Fruit fly (Drosophila melanogaster) whole organism, embryonic: ENCODE measurements around the gene gro.

Experiments used
- Atf-2 ChIP-seq: fragments of 200-800 bp; sonication (Bioruptor generic); optimal IDR thresholded peaks from 2 replicates; lab custom pipeline; 2016; ENCODE audit warnings: missing biosample characterization, missing genetic modification characterization
- CG10209 ChIP-seq: fragments of 200-800 bp; sonication (Bioruptor generic); optimal IDR thresholded peaks from 3 replicates; lab custom pipeline; 2017; ENCODE audit warnings: missing biosample characterization, mild to moderate bottlenecking, missing genetic modification characterization, missing genetic modification reagents
- CG10543 ChIP-seq: fragments of 200-800 bp; sonication (Bioruptor generic); optimal IDR thresholded peaks from 3 replicates; lab custom pipeline; 2017; ENCODE audit warnings: missing biosample characterization, mild to moderate bottlenecking, missing genetic modification characterization, moderate library complexity
- CG11093 ChIP-seq: fragments of 200-800 bp; sonication (Bioruptor generic); IDR thresholded peaks from 3 replicates; pipeline ENCODE4 v1.3.6; 2022; ENCODE audit warnings: missing biosample characterization, missing genetic modification characterization
- CG11456 ChIP-seq: fragments of 200-800 bp; sonication (Bioruptor generic); IDR thresholded peaks from 3 replicates; pipeline ENCODE4 v1.3.6; 2022; ENCODE audit warnings: missing biosample characterization, missing genetic modification characterization
- CG11504 ChIP-seq: fragments of 200-800 bp; sonication (Bioruptor generic); optimal IDR thresholded peaks from 3 replicates; lab custom pipeline; 2019; ENCODE audit warnings: missing biosample characterization, mild to moderate bottlenecking, missing genetic modification characterization, moderate library complexity
- CG12391 ChIP-seq: fragments of 200-800 bp; sonication (Bioruptor generic); optimal IDR thresholded peaks from 3 replicates; lab custom pipeline; 2018; ENCODE audit warnings: missing biosample characterization, mild to moderate bottlenecking, missing genetic modification characterization, moderate library complexity
- CG12769 ChIP-seq: fragments of 200-800 bp; sonication (Bioruptor generic); optimal IDR thresholded peaks from 2 replicates; lab custom pipeline; 2019; ENCODE audit warnings: missing biosample characterization, mild to moderate bottlenecking, missing genetic modification characterization, moderate library complexity
- CG13424 ChIP-seq: fragments of 200-800 bp; sonication (Bioruptor generic); optimal IDR thresholded peaks from 2 replicates; lab custom pipeline; 2019; ENCODE audit warnings: missing biosample characterization, mild to moderate bottlenecking, missing genetic modification characterization, moderate library complexity
- CG14860 ChIP-seq: fragments of 200-800 bp; sonication (Bioruptor generic); IDR thresholded peaks from 3 replicates; pipeline ENCODE4 v1.3.6; 2022; ENCODE audit warnings: missing biosample characterization, missing genetic modification characterization; ENCODE audit not compliant: partially characterized antibody
- CG15011 ChIP-seq: fragments of 200-800 bp; sonication (Bioruptor generic); optimal IDR thresholded peaks from 3 replicates; lab custom pipeline; 2018; ENCODE audit warnings: missing biosample characterization, mild to moderate bottlenecking, missing genetic modification characterization
- CG15269 ChIP-seq: fragments of 200-800 bp; sonication (Bioruptor generic); optimal IDR thresholded peaks from 2 replicates; lab custom pipeline; 2018; ENCODE audit warnings: missing biosample characterization, mild to moderate bottlenecking, missing genetic modification characterization, moderate library complexity
- CG15696 ChIP-seq: fragments of 200-800 bp; sonication (Bioruptor generic); optimal IDR thresholded peaks from 2 replicates; lab custom pipeline; 2019; ENCODE audit warnings: missing biosample characterization, mild to moderate bottlenecking, missing genetic modification characterization, moderate library complexity
- CG17186 ChIP-seq: fragments of 200-800 bp; sonication (Bioruptor generic); optimal IDR thresholded peaks from 3 replicates; lab custom pipeline; 2017; ENCODE audit warnings: missing biosample characterization, missing genetic modification reagents, missing genetic modification characterization
- CG18764 ChIP-seq: fragments of 200-800 bp; sonication (Bioruptor generic); optimal IDR thresholded peaks from 3 replicates; lab custom pipeline; 2016; ENCODE audit warnings: missing biosample characterization, missing genetic modification characterization
- CG2116 ChIP-seq: fragments of 200-800 bp; sonication (Bioruptor generic); optimal IDR thresholded peaks from 3 replicates; lab custom pipeline; 2018; ENCODE audit warnings: missing biosample characterization, mild to moderate bottlenecking, missing genetic modification characterization
- CG31441 ChIP-seq: fragments of 200-800 bp; sonication (Bioruptor generic); IDR thresholded peaks from 2 replicates; pipeline ENCODE4 v1.3.6; 2022; ENCODE audit warnings: missing biosample characterization, missing genetic modification characterization
- CG3407 ChIP-seq: fragments of 200-800 bp; sonication (Bioruptor generic); optimal IDR thresholded peaks from 2 replicates; lab custom pipeline; 2018; ENCODE audit warnings: missing biosample characterization, mild to moderate bottlenecking, missing genetic modification characterization
- CG4707 ChIP-seq: fragments of 200-800 bp; sonication (Bioruptor generic); optimal IDR thresholded peaks from 2 replicates; lab custom pipeline; 2018; ENCODE audit warnings: missing biosample characterization, mild to moderate bottlenecking, missing genetic modification characterization, moderate library complexity
- CG5953 ChIP-seq: fragments of 200-800 bp; sonication (Bioruptor generic); IDR thresholded peaks from 2 replicates; pipeline ENCODE4 v1.3.6; 2022; ENCODE audit warnings: missing biosample characterization, missing genetic modification characterization
- CG6254 ChIP-seq: fragments of 200-800 bp; sonication (Bioruptor generic); optimal IDR thresholded peaks from 3 replicates; lab custom pipeline; 2017; ENCODE audit warnings: mild to moderate bottlenecking, missing biosample characterization, missing genetic modification reagents, missing genetic modification characterization
- CG7556 ChIP-seq: fragments of 200-800 bp; sonication (Bioruptor generic); optimal IDR thresholded peaks from 2 replicates; lab custom pipeline; 2017; ENCODE audit warnings: missing biosample characterization, mild to moderate bottlenecking, missing genetic modification characterization
- CG7928 ChIP-seq: fragments of 200-800 bp; sonication (Bioruptor generic); optimal IDR thresholded peaks from 2 replicates; lab custom pipeline; 2017; ENCODE audit warnings: missing biosample characterization, mild to moderate bottlenecking, missing genetic modification characterization
- CHES-1-like ChIP-seq: fragments of 200-800 bp; sonication (Bioruptor generic); optimal IDR thresholded peaks from 2 replicates; lab custom pipeline; 2016; ENCODE audit warnings: missing biosample characterization, missing genetic modification characterization
- Dfd ChIP-seq, 2 experiments: fragments of >200 bp; optimal IDR thresholded peaks; 2 replicates each; lab custom pipeline; 2017; ENCODE audit warnings: missing biosample characterization in 2 of 2, missing genetic modification characterization in 2 of 2
- Elba2 ChIP-seq: fragments of 200-800 bp; sonication (Bioruptor generic); optimal IDR thresholded peaks from 3 replicates; lab custom pipeline; 2016; ENCODE audit warnings: missing biosample characterization, missing genetic modification characterization
- Myb ChIP-seq: fragments of 200-800 bp; sonication (Bioruptor generic); optimal IDR thresholded peaks from 2 replicates; lab custom pipeline; 2016; ENCODE audit warnings: missing biosample characterization, missing genetic modification characterization
- Nf-YC ChIP-seq: fragments of 200-800 bp; optimal IDR thresholded peaks from 3 replicates; lab custom pipeline; 2019; ENCODE audit warnings: missing biosample characterization, mild to moderate bottlenecking, missing genetic modification characterization, moderate library complexity
- Oli ChIP-seq: fragments of 200-800 bp; sonication (Bioruptor generic); optimal IDR thresholded peaks from 2 replicates; lab custom pipeline; 2018; ENCODE audit warnings: missing biosample characterization, mild to moderate bottlenecking, missing genetic modification characterization, moderate library complexity
- Optix ChIP-seq: fragments of 200-800 bp; sonication (Bioruptor generic); IDR thresholded peaks from 3 replicates; pipeline ENCODE4 v1.3.6; 2022; ENCODE audit warnings: missing biosample characterization, missing genetic modification characterization
- Side ChIP-seq: fragments of 200-800 bp; sonication (Bioruptor generic); optimal IDR thresholded peaks from 2 replicates; lab custom pipeline; 2016; ENCODE audit warnings: missing biosample characterization, missing genetic modification characterization
- ap ChIP-seq: fragments of 200-800 bp; sonication (Bioruptor generic); IDR thresholded peaks from 2 replicates; pipeline ENCODE4 v1.3.6; 2022; ENCODE audit warnings: missing biosample characterization, missing genetic modification characterization
- bab2 ChIP-seq: fragments of 200-800 bp; sonication (Bioruptor generic); optimal IDR thresholded peaks from 2 replicates; lab custom pipeline; 2016; ENCODE audit warnings: missing biosample characterization, missing genetic modification characterization
- bigmax ChIP-seq: fragments of 200-800 bp; sonication (Bioruptor generic); optimal IDR thresholded peaks from 2 replicates; lab custom pipeline; 2018; ENCODE audit warnings: missing biosample characterization, mild to moderate bottlenecking, missing genetic modification characterization
- bsh ChIP-seq, 2 experiments: fragments of 200-800 bp; sonication (Bioruptor generic); optimal IDR thresholded peaks; 2 replicates each; lab custom pipeline; 2017 to 2018; ENCODE audit warnings: mild to moderate bottlenecking in 2 of 2, missing biosample characterization in 2 of 2, missing genetic modification characterization in 2 of 2, moderate library complexity in 1 of 2
- gem ChIP-seq: fragments of 200-800 bp; sonication (Bioruptor generic); optimal IDR thresholded peaks from 2 replicates; lab custom pipeline; 2019; ENCODE audit warnings: missing biosample characterization, mild to moderate bottlenecking, missing genetic modification characterization, moderate library complexity
- grn ChIP-seq: fragments of 200-800 bp; sonication (Bioruptor generic); optimal IDR thresholded peaks from 3 replicates; lab custom pipeline; 2017; ENCODE audit warnings: missing biosample characterization, missing genetic modification characterization
- gt ChIP-seq: fragments of 200-800 bp; sonication (Bioruptor generic); IDR thresholded peaks from 2 replicates; pipeline ENCODE4 v1.3.6; 2022; ENCODE audit warnings: missing biosample characterization, missing genetic modification characterization
- lola ChIP-seq, 3 experiments: fragments of >200 bp in 2 of 3; fragments of 200-800 bp in 1 of 3; sonication (Bioruptor generic) in 1 of 3; optimal IDR thresholded peaks; 2 replicates each; lab custom pipeline; 2017 to 2019; ENCODE audit warnings: missing biosample characterization in 3 of 3, missing genetic modification characterization in 3 of 3, mild to moderate bottlenecking in 1 of 3, moderate library complexity in 1 of 3
- lov ChIP-seq, 2 experiments: fragments of 200-800 bp in 1 of 2; fragments of >200 bp in 1 of 2; sonication (Bioruptor generic) in 1 of 2; IDR thresholded peaks in 1 of 2; optimal IDR thresholded peaks in 1 of 2; 2 replicates in 1 of 2; 3 replicates in 1 of 2; pipeline versions ENCODE4 v1.3.6 to Lab custom; 2017 to 2022; ENCODE audit warnings: missing biosample characterization in 1 of 2, missing genetic modification characterization in 1 of 2
- odd ChIP-seq: fragments of 200-800 bp; sonication (Bioruptor generic); optimal IDR thresholded peaks from 2 replicates; lab custom pipeline; 2017; ENCODE audit warnings: missing biosample characterization, mild to moderate bottlenecking, missing genetic modification characterization
- otp ChIP-seq: fragments of 200-800 bp; sonication (Bioruptor generic); IDR thresholded peaks from 3 replicates; pipeline ENCODE4, ENCODE4 v1.3.6; 2022; ENCODE audit warnings: missing biosample characterization, missing genetic modification characterization
- psq ChIP-seq: fragments of 200-800 bp; sonication (Bioruptor generic); optimal IDR thresholded peaks from 2 replicates; lab custom pipeline; 2017; ENCODE audit warnings: missing biosample characterization, missing genetic modification characterization
- pzg ChIP-seq: fragments of 200-800 bp; sonication (Bioruptor generic); optimal IDR thresholded peaks from 3 replicates; lab custom pipeline; 2018; ENCODE audit warnings: missing biosample characterization, mild to moderate bottlenecking, missing genetic modification characterization, moderate library complexity
- sima ChIP-seq: fragments of 200-800 bp; sonication (Bioruptor generic); optimal IDR thresholded peaks from 2 replicates; lab custom pipeline; 2016; ENCODE audit warnings: missing biosample characterization, missing genetic modification characterization
- ssp ChIP-seq: fragments of 200-800 bp; sonication (Bioruptor generic); IDR thresholded peaks from 2 replicates; pipeline ENCODE4 v1.3.6; 2022; ENCODE audit warnings: missing biosample characterization, missing genetic modification characterization
- vfl ChIP-seq: fragments of 200-800 bp; sonication (Bioruptor generic); optimal IDR thresholded peaks from 2 replicates; lab custom pipeline; 2016; ENCODE audit warnings: missing biosample characterization, missing genetic modification characterization
- zen ChIP-seq: fragments of 200-800 bp; sonication (Bioruptor generic); optimal IDR thresholded peaks from 3 replicates; lab custom pipeline; 2018; ENCODE audit warnings: missing biosample characterization, mild to moderate bottlenecking, missing genetic modification characterization, moderate library complexity

gro gene

DNA sequence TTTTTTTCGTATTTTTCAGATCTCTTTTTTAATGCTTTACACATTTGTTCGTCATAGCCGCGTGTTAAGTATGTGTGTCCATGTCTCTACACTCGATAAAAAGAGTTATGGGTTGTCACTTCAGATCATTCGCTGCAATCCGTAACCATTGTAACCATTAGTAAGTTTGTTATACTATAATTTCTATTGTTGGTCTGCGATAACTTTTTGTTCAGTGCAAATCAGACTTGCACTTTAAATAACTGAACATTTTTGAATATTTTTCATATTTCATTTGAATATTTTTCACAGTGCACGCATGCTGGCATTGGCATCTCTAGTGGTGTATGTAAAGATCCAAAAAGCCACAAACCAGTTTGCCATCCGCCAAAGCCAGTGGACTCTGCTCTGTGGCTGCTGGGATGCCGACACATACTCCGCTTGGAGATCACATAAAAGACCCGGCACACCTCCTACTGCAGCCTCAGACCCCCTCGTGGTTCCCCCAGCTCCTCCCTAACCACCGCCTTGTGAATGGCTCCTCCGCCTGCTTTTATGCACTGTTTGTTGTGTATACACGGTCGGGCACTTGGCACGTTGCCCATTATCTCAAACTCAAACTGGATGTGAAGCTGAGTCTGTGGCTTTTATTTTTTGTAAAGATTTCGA, 32.5 kb upstream of the gro start (continued):
- TF ChIP-seq pzg (GFP tag; lab: Kevin White, UChicago) (no peak), ssp (peak; percentile 75), Nf-YC (tag; lab: Kevin White, UChicago) (peak; percentile 72), ap (GFP tag; lab: Robert Waterston, UW) (peak; percentile 85), CG10209 (GFP tag; lab: Kevin White, UChicago) (peak; percentile 84), CG12391 (tag; lab: Kevin White, UChicago) (peak; percentile 93), vfl (peak; percentile 69), CG7928 (peak; percentile 6), bab2 (GFP tag; lab: Kevin White, UChicago) (peak; percentile 88), CG15696 (tag; lab: Kevin White, UChicago) (peak; percentile 62), CG3407 (peak; percentile 79), CG18764 (GFP tag; lab: Kevin White, UChicago) (peak; percentile 84), otp (GFP tag; lab: Robert Waterston, UW) (peak; percentile 48; the same call in 1 of the 3 replicates), CG11093 (GFP tag; lab: Robert Waterston, UW) (peak; percentile 81), Side (GFP tag; lab: Kevin White, UChicago) (peak; percentile 83), Dfd (GFP tag; optimal IDR thresholded peaks at IDR 0.05; lab: Kevin White, UChicago) (no peak), CG14860 (GFP tag; lab: Robert Waterston, UW) (no peak), Atf-2 (GFP tag; lab: Kevin White, UChicago) (peak; percentile 81), CG17186 (GFP tag; lab: Kevin White, UChicago) (peak; percentile 42), CG4707 (GFP tag; lab: Kevin White, UChicago) (peak; percentile 77), lola (GFP tag; optimal IDR thresholded peaks at IDR 0.05; lab: Kevin White, UChicago) (peak in 1 of 3 experiments; percentile 91), CG13424 (tag; lab: Kevin White, UChicago) (peak; percentile 92), Oli (tag; lab: Kevin White, UChicago) (peak; percentile 93), CG15011 (GFP tag; lab: Kevin White, UChicago) (peak; percentile 73), gem (peak; percentile 94), sima (GFP tag; lab: Kevin White, UChicago) (peak; percentile 50), psq (peak; percentile 69), CG10543 (GFP tag; lab: Kevin White, UChicago) (no peak), CG11504 (peak; percentile 93), grn (GFP tag; lab: Kevin White, UChicago) (no peak), bigmax (no peak), CG2116 (GFP tag; lab: Kevin White, UChicago) (peak; percentile 34), Myb (GFP tag; lab: Kevin White, UChicago) (peak; percentile 53), CHES-1-like (GFP tag; lab: Kevin White, UChicago) (peak; percentile 86), bsh (GFP tag; optimal IDR thresholded peaks at IDR 0.05; lab: Kevin White, UChicago) (peak; percentile 93 to 95), Elba2 (GFP tag; lab: Kevin White, UChicago) (peak; percentile 8), CG6254 (peak; percentile 79), CG12769 (peak; percentile 81), CG7556 (GFP tag; lab: Kevin White, UChicago) (peak; percentile 90), lov (optimal IDR thresholded peaks at IDR 0.05; lab: Kevin White, UChicago) (no peak), lov (GFP tag; IDR thresholded peaks at IDR 0.05; lab: Robert Waterston, UW) (peak; percentile 69; the same call in 1 of the 3 replicates), CG31441 (GFP tag; lab: Robert Waterston, UW) (peak; percentile 93), CG11456 (peak; percentile 65; the same call in 1 of the 3 replicates), odd (GFP tag; lab: Kevin White, UChicago) (peak; percentile 81), CG5953 (GFP tag; lab: Robert Waterston, UW) (peak; percentile 75), CG15269 (tag; lab: Kevin White, UChicago) (peak; percentile 88), zen (tag; lab: Kevin White, UChicago) (peak; percentile 64), gt (peak; percentile 64), Optix (peak; percentile 76)
